Fruit fly (Drosophila melanogaster) whole organism, prepupa: ENCODE results near the gene Spc25.

Experiments used
- Blimp-1 ChIP-seq: fragments of 200-800 bp; sonication (Bioruptor generic); optimal IDR thresholded peaks from 3 replicates; lab custom pipeline; 2017; ENCODE audit warnings: missing biosample characterization, missing genetic modification characterization, mild to moderate bottlenecking, moderate library complexity, missing genetic modification reagents
- CG11902 ChIP-seq: fragments of 200-800 bp; sonication (Bioruptor generic); optimal IDR thresholded peaks from 3 replicates; lab custom pipeline; 2016; ENCODE audit warnings: missing biosample characterization, missing genetic modification characterization
- CG15336 ChIP-seq: fragments of 200-800 bp; sonication (Bioruptor generic); IDR thresholded peaks from 2 replicates; pipeline ENCODE4 v1.3.6; 2022; ENCODE audit warnings: missing biosample characterization, missing genetic modification characterization
- CG16779 ChIP-seq: fragments of 200-800 bp; sonication (Bioruptor generic); optimal IDR thresholded peaks from 3 replicates; lab custom pipeline; 2017; ENCODE audit warnings: missing biosample characterization, mild to moderate bottlenecking, missing genetic modification characterization
- CG3032 ChIP-seq: fragments of 200-800 bp; optimal IDR thresholded peaks from 2 replicates; lab custom pipeline; 2019; ENCODE audit warnings: missing biosample characterization, mild to moderate bottlenecking, missing genetic modification characterization, moderate library complexity
- CG31627 ChIP-seq: fragments of 200-800 bp; sonication (Bioruptor generic); optimal IDR thresholded peaks from 3 replicates; lab custom pipeline; 2016; ENCODE audit warnings: missing biosample characterization, missing genetic modification characterization
- CG32006 ChIP-seq: fragments of 200-800 bp; sonication (Bioruptor generic); optimal IDR thresholded peaks from 3 replicates; lab custom pipeline; 2017; ENCODE audit warnings: missing biosample characterization, mild to moderate bottlenecking, missing genetic modification characterization
- CG3919 ChIP-seq: fragments of 200-800 bp; sonication (Bioruptor generic); optimal IDR thresholded peaks from 3 replicates; lab custom pipeline; 2016; ENCODE audit warnings: missing biosample characterization, missing genetic modification characterization
- CG6163 ChIP-seq: fragments of 200-800 bp; sonication (Bioruptor generic); IDR thresholded peaks from 3 replicates; pipeline ENCODE4 v1.3.6; 2022; ENCODE audit warnings: missing biosample characterization, missing genetic modification characterization
- CG6276 ChIP-seq: fragments of 200-800 bp; sonication (Bioruptor generic); optimal IDR thresholded peaks from 2 replicates; lab custom pipeline; 2017; ENCODE audit warnings: missing biosample characterization, mild to moderate bottlenecking, missing genetic modification characterization
- CG6792 ChIP-seq: fragments of 200-800 bp; sonication (Bioruptor generic); optimal IDR thresholded peaks from 3 replicates; lab custom pipeline; 2016; ENCODE audit warnings: missing biosample characterization, missing genetic modification characterization
- CG6808 ChIP-seq: fragments of 200-800 bp; sonication (Bioruptor generic); optimal IDR thresholded peaks from 3 replicates; lab custom pipeline; 2017; ENCODE audit warnings: missing biosample characterization, missing genetic modification characterization, mild to moderate bottlenecking, moderate library complexity, missing genetic modification reagents
- CG6854 ChIP-seq: fragments of 200-800 bp; sonication (Bioruptor generic); optimal IDR thresholded peaks from 2 replicates; lab custom pipeline; 2017; ENCODE audit warnings: missing biosample characterization, mild to moderate bottlenecking, missing genetic modification characterization
- CG8119 ChIP-seq: fragments of 200-800 bp; sonication (Bioruptor generic); IDR thresholded peaks from 3 replicates; pipeline ENCODE4 v1.3.6; 2022; ENCODE audit warnings: missing biosample characterization, missing genetic modification characterization
- CG8632 ChIP-seq: fragments of 200-800 bp; sonication (Bioruptor generic); optimal IDR thresholded peaks from 3 replicates; lab custom pipeline; 2016; ENCODE audit warnings: missing biosample characterization, missing genetic modification characterization
- CG9139 ChIP-seq: fragments of 200-800 bp; sonication (Bioruptor generic); optimal IDR thresholded peaks from 3 replicates; lab custom pipeline; 2017; ENCODE audit warnings: missing biosample characterization, mild to moderate bottlenecking, missing genetic modification characterization
- Eip75B ChIP-seq: fragments of 200-800 bp; sonication (Bioruptor generic); optimal IDR thresholded peaks from 3 replicates; lab custom pipeline; 2016; ENCODE audit warnings: missing biosample characterization, missing genetic modification characterization
- Eip78C ChIP-seq: fragments of 200-800 bp; sonication (Bioruptor generic); peaks from one replicate; lab custom pipeline; 2016; ENCODE audit warnings: missing biosample characterization, missing genetic modification characterization
- Ets96B ChIP-seq: fragments of 200-800 bp; optimal IDR thresholded peaks from 2 replicates; lab custom pipeline; 2019; ENCODE audit warnings: missing biosample characterization, mild to moderate bottlenecking, missing genetic modification characterization, moderate library complexity
- Hr38 ChIP-seq: sonication (Bioruptor generic); optimal IDR thresholded peaks from 2 replicates; lab custom pipeline; 2016; ENCODE audit warnings: missing biosample characterization, missing genetic modification characterization
- Hr39 ChIP-seq: fragments of 200-800 bp; sonication (Bioruptor generic); optimal IDR thresholded peaks from 2 replicates; lab custom pipeline; 2016; ENCODE audit warnings: missing biosample characterization, missing genetic modification characterization
- Hr4 ChIP-seq: fragments of 200-800 bp; sonication (Bioruptor generic); optimal IDR thresholded peaks from 3 replicates; lab custom pipeline; 2016; ENCODE audit warnings: missing biosample characterization, missing genetic modification characterization
- Lpt ChIP-seq: fragments of 200-800 bp; sonication (Bioruptor generic); optimal IDR thresholded peaks from 3 replicates; lab custom pipeline; 2016; ENCODE audit warnings: missing biosample characterization, missing genetic modification characterization
- Met ChIP-seq: fragments of 200-800 bp; sonication (Bioruptor generic); optimal IDR thresholded peaks from 3 replicates; lab custom pipeline; 2016; ENCODE audit warnings: missing biosample characterization, missing genetic modification characterization
- OdsH ChIP-seq: fragments of 200-800 bp; sonication (Bioruptor generic); optimal IDR thresholded peaks from 3 replicates; lab custom pipeline; 2016; ENCODE audit warnings: missing biosample characterization, missing genetic modification characterization
- Smox ChIP-seq: fragments of 200-800 bp; sonication (Bioruptor generic); optimal IDR thresholded peaks from 3 replicates; lab custom pipeline; 2016; ENCODE audit warnings: missing biosample characterization, missing genetic modification characterization
- Sox102F ChIP-seq: fragments of 200-800 bp; sonication (Bioruptor generic); optimal IDR thresholded peaks from 2 replicates; lab custom pipeline; 2016; ENCODE audit warnings: missing biosample characterization, mild to moderate bottlenecking, missing genetic modification characterization
- achi ChIP-seq: fragments of 200-800 bp; sonication (Bioruptor generic); optimal IDR thresholded peaks from 3 replicates; lab custom pipeline; 2016; ENCODE audit warnings: missing biosample characterization, missing genetic modification characterization
- acj6 ChIP-seq: fragments of 200-800 bp; sonication (Bioruptor generic); optimal IDR thresholded peaks from 3 replicates; lab custom pipeline; 2016; ENCODE audit warnings: missing biosample characterization, missing genetic modification characterization
- cyc ChIP-seq: fragments of 200-800 bp; sonication (Bioruptor generic); optimal IDR thresholded peaks from 3 replicates; lab custom pipeline; 2016; ENCODE audit warnings: missing biosample characterization, missing genetic modification characterization
- dac ChIP-seq: fragments of 200-800 bp; sonication (Bioruptor generic); optimal IDR thresholded peaks from 2 replicates; lab custom pipeline; 2017; ENCODE audit warnings: missing biosample characterization, mild to moderate bottlenecking, missing genetic modification characterization
- eg ChIP-seq: fragments of 200-800 bp; sonication (Bioruptor generic); IDR thresholded peaks from 3 replicates; pipeline ENCODE4 v1.3.6; 2022; ENCODE audit warnings: missing biosample characterization, missing genetic modification characterization
- esn ChIP-seq: fragments of 200-800 bp; sonication (Bioruptor generic); optimal IDR thresholded peaks from 2 replicates; lab custom pipeline; 2016; ENCODE audit warnings: missing biosample characterization, mild to moderate bottlenecking, missing genetic modification characterization, moderate library complexity
- fkh ChIP-seq: fragments of 200-800 bp; sonication (Bioruptor generic); optimal IDR thresholded peaks from 3 replicates; lab custom pipeline; 2017; ENCODE audit warnings: missing biosample characterization, mild to moderate bottlenecking, missing genetic modification characterization, moderate library complexity
- pdm3 ChIP-seq: fragments of 200-800 bp; sonication (Bioruptor generic); optimal IDR thresholded peaks from 3 replicates; lab custom pipeline; 2016; ENCODE audit warnings: missing biosample characterization, missing genetic modification characterization
- salr ChIP-seq, 2 experiments: fragments of 200-800 bp; sonication (Bioruptor generic); optimal IDR thresholded peaks; 3 replicates each; lab custom pipeline; 2016 to 2018; ENCODE audit warnings: missing biosample characterization in 2 of 2, missing genetic modification characterization in 2 of 2, mild to moderate bottlenecking in 1 of 2
- spab ChIP-seq: fragments of 200-800 bp; sonication (Bioruptor generic); optimal IDR thresholded peaks from 2 replicates; lab custom pipeline; 2017; ENCODE audit warnings: missing biosample characterization, mild to moderate bottlenecking, missing genetic modification characterization, missing genetic modification reagents
- ss ChIP-seq, 2 experiments: fragments of 200-800 bp; sonication (Bioruptor generic); optimal IDR thresholded peaks; 2 replicates in 1 of 2; 3 replicates in 1 of 2; lab custom pipeline; 2017 to 2018; ENCODE audit warnings: mild to moderate bottlenecking in 2 of 2, missing biosample characterization in 2 of 2, missing genetic modification characterization in 2 of 2, moderate library complexity in 1 of 2
- svp ChIP-seq: fragments of 200-800 bp; sonication (Bioruptor generic); peaks from one replicate; lab custom pipeline; 2016; ENCODE audit warnings: missing biosample characterization, missing genetic modification characterization
- topi ChIP-seq: fragments of 200-800 bp; sonication (Bioruptor generic); optimal IDR thresholded peaks from 3 replicates; lab custom pipeline; 2016; ENCODE audit warnings: missing biosample characterization, missing genetic modification characterization
- vri ChIP-seq: fragments of 200-800 bp; sonication (Bioruptor generic); optimal IDR thresholded peaks from 3 replicates; lab custom pipeline; 2016; ENCODE audit warnings: missing biosample characterization, mild to moderate bottlenecking, missing genetic modification characterization

Gene Spc25

DNA sequence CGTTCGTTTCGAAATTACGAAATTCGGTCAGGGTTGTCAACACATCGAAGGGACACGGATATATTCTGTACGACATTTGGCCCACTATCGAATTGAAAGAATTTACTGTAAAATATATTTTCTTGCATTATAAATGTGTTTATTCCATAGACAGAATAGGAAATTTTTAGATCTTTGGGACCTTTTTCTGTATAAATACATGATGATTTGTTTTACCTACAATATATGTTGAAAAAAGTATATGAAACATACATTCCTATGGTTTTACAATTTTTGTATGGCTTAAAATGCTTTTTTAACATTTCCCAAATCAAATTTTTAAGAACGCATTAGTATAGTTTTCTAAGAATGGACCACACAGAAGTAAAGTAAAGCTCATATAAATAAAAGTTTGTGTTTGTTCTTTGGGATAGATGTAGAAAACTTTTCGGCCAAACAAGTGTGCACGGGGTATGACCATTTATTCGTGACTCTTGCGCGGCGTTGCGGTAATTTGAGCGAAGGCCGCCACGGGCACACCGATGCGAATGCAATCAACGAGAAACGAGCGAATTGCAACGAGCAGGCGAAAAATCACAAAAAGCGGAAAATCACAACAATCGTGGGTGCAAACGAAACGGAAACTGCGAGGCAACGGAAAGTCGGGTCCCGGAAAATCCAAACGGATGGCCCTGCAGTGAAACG lies 36.1 kb downstream of the Spc25 start, which contains the start of the genes CG17327, CG44194 and CG7518:
Gene CG17327 (minus strand): TSS at position 177 of the 684 bp plus-strand sequence.
Gene CG44194 (minus strand): TSS at position 177 of the 684 bp plus-strand sequence.
Gene CG7518 (plus strand): TSS at position 540 of the 684 bp plus-strand sequence.
- TF ChIP-seq ss (GFP tag; optimal IDR thresholded peaks at IDR 0.05; lab: Kevin White, UChicago) (no peak), pdm3 (GFP tag; lab: Kevin White, UChicago) (no peak), Ets96B (tag; lab: Kevin White, UChicago) (no peak), cyc (peak; percentile 22), CG15336 (GFP tag; lab: Robert Waterston, UW) (no peak), CG32006 (GFP tag; lab: Kevin White, UChicago) (no peak), CG31627 (GFP tag; lab: Kevin White, UChicago) (peak; percentile 1), eg (GFP tag; lab: Robert Waterston, UW) (no peak), CG3032 (tag; lab: Kevin White, UChicago) (peak; percentile 25), esn (peak; percentile 27)
- TF ChIP-seq, all 60 proteins: peak for 4

DNA sequence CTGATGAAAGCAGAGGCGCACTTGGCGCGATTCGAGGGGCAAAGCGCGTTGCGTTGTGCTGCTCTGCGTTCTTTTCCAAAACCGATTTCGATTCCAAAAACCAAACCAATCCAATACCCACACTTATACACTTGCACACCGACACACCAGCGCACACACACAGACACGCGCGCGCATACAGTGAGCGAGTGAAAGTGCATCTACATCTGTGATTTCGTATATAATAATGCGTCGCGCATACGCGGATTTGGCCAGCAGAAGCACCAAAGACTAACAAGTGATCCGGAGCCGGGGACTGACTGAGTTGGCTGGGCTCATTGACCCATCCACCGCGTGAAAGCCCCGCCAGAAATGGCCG lies 36.7 kb downstream of the Spc25 start:
- TF ChIP-seq CG9139 = no peak
- no peak for TF ChIP-seq CG3032 (tag; lab: Kevin White, UChicago)
- no peak for TF ChIP-seq CG8632
- no peak for TF ChIP-seq Blimp-1 (GFP tag; lab: Kevin White, UChicago)
- TF ChIP-seq CG6854 (GFP tag; lab: Kevin White, UChicago) = peak; percentile 42
- TF ChIP-seq, all 60 proteins: peak for 1

- TF ChIP-seq salr (GFP tag; optimal IDR thresholded peaks at IDR 0.05; lab: Kevin White, UChicago) (no peak), CG32006 (GFP tag; lab: Kevin White, UChicago) (no peak), acj6 (no peak), Eip75B (GFP tag; lab: Kevin White, UChicago) (no peak), fkh (GFP tag; lab: Kevin White, UChicago) (no peak), eg (GFP tag; lab: Robert Waterston, UW) (no peak), CG6808 (no peak), CG6276 (GFP tag; lab: Kevin White, UChicago) (no peak), vri (GFP tag; lab: Kevin White, UChicago) (no peak)
- TF ChIP-seq, all 60 proteins: peak for 0
Observed at dm6 chr3R:13009595-13009994, 48.0 kb downstream of the Spc25 start, which contains the start of gene CG11656. CG11656 (plus strand) TSS chr3R:13009895.

DNA sequence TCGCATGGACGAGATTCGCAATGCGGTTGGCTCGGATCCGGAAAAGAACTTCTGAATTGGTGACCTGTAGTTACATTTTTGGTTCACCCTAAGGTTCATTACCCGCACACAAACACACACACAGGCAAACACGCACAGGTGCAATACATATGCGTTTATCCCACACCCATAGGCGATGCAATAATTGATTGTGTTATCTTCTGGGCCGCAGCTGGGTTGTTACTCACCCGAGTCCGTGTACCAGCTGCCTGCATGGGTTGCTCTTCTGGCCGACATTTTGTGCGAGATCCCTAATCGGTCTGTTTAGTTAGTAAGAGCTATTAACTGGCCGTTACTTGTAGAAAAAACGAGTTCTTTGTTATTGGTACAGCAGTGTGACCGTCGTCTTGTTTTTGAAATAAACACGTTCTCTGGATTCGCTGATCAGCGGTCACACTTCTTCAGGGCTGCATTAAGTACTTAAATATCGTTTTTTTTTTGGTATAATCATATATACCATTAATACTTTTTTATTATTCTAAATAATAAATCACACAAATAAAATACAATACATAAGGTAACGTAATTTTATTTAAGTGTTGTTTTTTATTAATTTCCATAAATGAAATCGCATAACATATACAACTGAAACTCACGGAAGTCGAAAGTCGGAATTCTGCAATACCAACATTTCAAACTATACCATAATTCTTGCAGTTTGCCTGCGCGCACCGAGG lies 49.5 kb downstream of the Spc25 start, which contains the start of gene CG8031:
Gene CG8031 (minus strand): TSS at position 406 of the 716 bp plus-strand sequence.
- TF ChIP-seq fkh (GFP tag; lab: Kevin White, UChicago) = no peak
- no peak for TF ChIP-seq CG16779 (tag; lab: Kevin White, UChicago)
- no peak for TF ChIP-seq spab (GFP tag; lab: Kevin White, UChicago)
- no peak for TF ChIP-seq salr (GFP tag; optimal IDR thresholded peaks at IDR 0.05; lab: Kevin White, UChicago)
- no peak for TF ChIP-seq Hr38 (GFP tag; lab: Kevin White, UChicago)
- no peak for TF ChIP-seq Hr4 (GFP tag; lab: Kevin White, UChicago)
- no peak for TF ChIP-seq svp (GFP tag; lab: Kevin White, UChicago)
- no peak for TF ChIP-seq CG3919 (GFP tag; lab: Kevin White, UChicago)
- TF ChIP-seq Eip78C (GFP tag; lab: Kevin White, UChicago) = peak; percentile 31
- no peak for TF ChIP-seq OdsH (GFP tag; lab: Kevin White, UChicago)
- TF ChIP-seq CG32006 (GFP tag; lab: Kevin White, UChicago) = no peak
- TF ChIP-seq Ets96B (tag; lab: Kevin White, UChicago) = no peak
- no peak for TF ChIP-seq esn
- no peak for TF ChIP-seq CG3032 (tag; lab: Kevin White, UChicago)
- no peak for TF ChIP-seq CG11902
- TF ChIP-seq Sox102F (GFP tag; lab: Kevin White, UChicago) = no peak
- peak; percentile 73 for TF ChIP-seq vri (GFP tag; lab: Kevin White, UChicago)
- no peak for TF ChIP-seq Met (GFP tag; lab: Kevin White, UChicago)
- TF ChIP-seq CG8632 = no peak
- no peak for TF ChIP-seq Smox (GFP tag; lab: Kevin White, UChicago)
- TF ChIP-seq dac (GFP tag; lab: Kevin White, UChicago) = no peak
- no peak for TF ChIP-seq Lpt (GFP tag; lab: Kevin White, UChicago)
- peak; percentile 50; the same call in 1 of the 3 replicates for TF ChIP-seq CG6163 (GFP tag; lab: Robert Waterston, UW)
- TF ChIP-seq CG9139 = no peak
- TF ChIP-seq CG8119 (GFP tag; lab: Robert Waterston, UW) = 0 out of 3 replicates have a peak, but pooled peaks have one; percentile 28
- no peak for TF ChIP-seq achi (GFP tag; lab: Kevin White, UChicago)
- no peak for TF ChIP-seq CG6792
- peak; percentile 2 for TF ChIP-seq CG6854 (GFP tag; lab: Kevin White, UChicago)
- no peak for TF ChIP-seq topi (GFP tag; lab: Kevin White, UChicago)
- TF ChIP-seq Hr39 (GFP tag; lab: Kevin White, UChicago) = no peak
- no peak for TF ChIP-seq cyc
- TF ChIP-seq eg (GFP tag; lab: Robert Waterston, UW) = no peak; the same call in 2 of the 3 replicates
